Worm (Caenorhabditis elegans) whole organism, dauer: ENCODE measurements around the gene srt-54.
"Not testable (repeated sequence)": the region's sequence is repeated elsewhere in the genome, so short reads cannot be mapped to it uniquely, and the experiment has no call there.

Source experiments
- unc-62 ChIP-seq: sonication (generic microtip); optimal IDR thresholded peaks from 2 replicates; lab custom pipeline; 2017; ENCODE audit warnings: missing biosample characterization, missing genetic modification reagents, missing genetic modification characterization

Gene srt-54

DNA sequence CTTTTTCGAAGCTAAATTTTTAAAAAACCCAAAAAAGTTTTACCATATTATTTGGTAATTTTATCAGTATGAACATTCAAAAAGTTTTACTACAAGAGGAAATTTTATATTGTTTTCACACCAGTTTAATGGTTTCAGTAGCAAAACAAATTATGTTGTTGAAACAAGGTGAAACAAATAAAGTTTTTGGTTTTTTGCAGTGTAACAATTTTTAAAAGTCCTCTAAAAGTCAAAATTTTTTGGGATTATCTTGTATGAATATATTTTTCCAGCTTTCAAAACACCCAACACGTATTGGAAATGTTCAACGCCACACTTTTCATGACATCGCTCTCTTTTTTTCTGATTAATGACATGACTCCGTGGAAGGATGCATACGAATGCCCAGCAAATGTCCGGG is at the start of gene srt-54:
TSS of gene srt-54 (plus strand) at position 301 of the 400 bp plus-strand sequence.
- no peak for TF ChIP-seq unc-62 (GFP tag; lab: Kevin White, UChicago)

DNA sequence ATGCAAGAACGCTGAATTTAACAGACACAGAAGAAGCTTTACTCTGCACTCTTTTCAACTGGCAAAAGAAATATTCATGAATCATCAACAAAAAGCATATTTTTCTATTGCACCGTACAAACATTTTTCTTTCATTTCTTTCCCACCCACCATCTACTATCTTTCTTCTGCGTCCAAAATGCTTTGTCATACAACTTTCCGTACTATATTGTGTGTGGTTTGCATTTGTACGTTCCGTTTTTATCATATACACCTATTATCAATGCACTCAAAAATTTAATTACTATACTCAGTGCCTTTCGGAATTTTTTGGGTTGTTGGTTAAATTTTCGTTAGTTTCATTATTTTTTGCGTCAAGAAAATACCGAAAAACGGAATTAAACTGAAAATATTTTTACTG is 49.4 kb upstream of the srt-54 start:
- no peak for TF ChIP-seq unc-62 (GFP tag; lab: Kevin White, UChicago)

- no peak for TF ChIP-seq unc-62 (GFP tag; lab: Kevin White, UChicago)
These were observed 48.3 kb upstream of the srt-54 start for ce11 chrII:68757-69156.

ce11 chrII:69354-69753 is 47.7 kb upstream of the srt-54 start, which contains the start of gene egl-26:
TSS of gene egl-26 (plus strand) at chrII:69654.
- TF ChIP-seq unc-62 (GFP tag; lab: Kevin White, UChicago): no peak

ce11 chrII:73329-73728 is 43.7 kb upstream of the srt-54 start:
- no peak for TF ChIP-seq unc-62 (GFP tag; lab: Kevin White, UChicago)

DNA sequence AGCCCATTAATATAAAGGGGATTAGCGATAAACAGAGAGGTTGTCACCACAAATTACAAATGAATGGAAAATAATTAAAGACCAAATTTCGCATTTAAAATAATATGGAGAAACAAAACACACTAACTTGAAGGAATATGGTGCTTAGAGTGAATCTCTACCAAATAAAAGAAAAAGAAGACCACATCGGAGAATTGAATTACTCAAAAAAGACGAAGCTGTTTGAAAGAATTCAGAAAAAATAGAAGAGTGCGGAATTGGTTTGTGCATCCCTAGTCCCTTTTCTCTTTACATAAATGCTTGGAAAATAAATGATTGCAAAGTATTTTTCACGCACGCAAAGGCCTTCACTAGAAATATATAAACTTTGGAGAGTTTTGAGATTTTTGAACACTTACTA is 43.1 kb upstream of the srt-54 start:
- TF ChIP-seq unc-62 (GFP tag; lab: Kevin White, UChicago): no peak

DNA sequence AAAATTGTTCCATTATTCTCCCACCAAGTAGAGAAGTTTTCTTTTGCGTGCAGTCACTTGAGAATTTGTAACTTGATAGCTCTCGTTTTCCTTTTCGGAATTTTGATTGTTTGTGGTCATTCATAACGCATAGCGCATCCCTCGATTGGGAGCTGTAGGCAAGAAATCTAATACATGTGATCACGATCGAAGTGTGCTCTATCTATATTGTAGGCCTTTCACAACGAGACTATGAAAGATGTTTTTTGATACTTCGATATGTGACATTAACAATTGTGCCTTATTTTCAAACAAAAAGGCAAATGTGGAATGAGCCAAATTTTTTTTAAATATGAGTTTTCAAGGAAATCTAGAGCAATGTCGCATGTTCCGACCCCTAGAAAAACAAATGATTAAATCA is 41.2 kb upstream of the srt-54 start:
- no peak for TF ChIP-seq unc-62 (GFP tag; lab: Kevin White, UChicago)

DNA sequence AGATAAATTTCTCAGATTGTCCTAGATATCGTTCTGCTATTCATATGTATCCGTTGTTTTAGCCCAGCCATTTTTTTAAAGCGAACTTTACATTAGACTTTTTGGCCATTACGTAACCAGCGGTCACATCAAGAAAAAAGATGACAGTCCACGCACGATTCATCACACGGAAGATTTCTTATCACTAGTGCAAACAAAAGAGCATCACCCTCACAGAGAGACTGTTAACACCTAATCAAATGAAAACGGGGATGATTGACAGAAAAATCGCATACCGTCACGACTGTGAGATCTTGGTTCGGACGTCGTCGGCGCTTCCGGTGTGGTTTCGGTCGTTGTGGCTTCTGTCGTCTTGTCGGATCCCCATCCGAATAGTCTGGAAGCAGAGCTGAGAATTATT is 40.4 kb upstream of the srt-54 start:
- TF ChIP-seq unc-62 (GFP tag; lab: Kevin White, UChicago): no peak

ce11 chrII:79166-79565 is 37.9 kb upstream of the srt-54 start, which contains the start of gene C23H3.9:
TSS of gene C23H3.9 (minus strand) at chrII:79266.
- TF ChIP-seq unc-62 (GFP tag; lab: Kevin White, UChicago): no peak

DNA sequence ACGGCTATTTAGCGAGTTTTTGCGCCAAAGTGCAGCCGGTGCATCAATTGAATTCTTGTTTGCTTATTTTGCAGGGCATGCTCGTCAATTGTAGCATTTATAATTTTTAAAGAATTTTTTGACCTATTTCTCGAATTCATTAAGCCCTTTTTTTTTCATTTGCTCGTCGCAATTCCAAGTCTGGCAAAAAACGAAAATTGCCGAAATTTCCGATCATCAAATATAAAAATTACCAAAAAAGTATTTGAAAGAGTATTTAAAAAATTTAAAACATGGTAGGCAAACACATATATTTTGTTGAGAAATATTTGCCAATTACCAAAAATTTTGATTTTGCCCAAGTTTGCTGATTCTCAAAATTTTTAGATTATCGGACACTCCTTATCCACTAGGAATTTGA is 32.9 kb upstream of the srt-54 start, which contains the start of gene C50D2.6:
TSS of gene C50D2.6 (plus strand) at position 301 of the 400 bp plus-strand sequence.
- TF ChIP-seq unc-62 (GFP tag; lab: Kevin White, UChicago): no peak

- TF ChIP-seq unc-62 (GFP tag; lab: Kevin White, UChicago): no peak
These were observed 30.2 kb upstream of the srt-54 start for ce11 chrII:86794-87193.

- TF ChIP-seq unc-62 (GFP tag; lab: Kevin White, UChicago): no peak
These were observed 29.1 kb upstream of the srt-54 start for ce11 chrII:87937-88336.

DNA sequence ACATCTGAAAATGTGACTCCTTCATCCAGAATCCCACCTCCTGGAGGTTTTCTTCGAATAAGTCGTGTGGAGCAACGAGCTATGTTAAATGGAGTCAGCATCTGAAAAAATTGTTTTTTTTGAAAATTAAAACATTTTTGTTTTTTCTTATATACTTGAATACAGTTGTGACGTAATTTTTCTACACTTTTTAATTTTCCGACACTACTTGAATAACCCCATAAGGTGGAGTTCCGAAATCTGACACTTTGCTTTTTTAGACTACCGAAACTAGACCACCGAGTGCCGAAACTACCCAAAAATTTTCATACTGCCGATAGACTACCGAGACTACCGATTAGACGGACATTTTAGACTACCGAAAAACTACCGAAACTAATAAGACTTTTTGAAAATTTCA is 25.6 kb upstream of the srt-54 start, which contains the start of gene mcat-1:
TSS of gene mcat-1 (minus strand) at position 101 of the 400 bp plus-strand sequence.
- no peak for TF ChIP-seq unc-62 (GFP tag; lab: Kevin White, UChicago)

DNA sequence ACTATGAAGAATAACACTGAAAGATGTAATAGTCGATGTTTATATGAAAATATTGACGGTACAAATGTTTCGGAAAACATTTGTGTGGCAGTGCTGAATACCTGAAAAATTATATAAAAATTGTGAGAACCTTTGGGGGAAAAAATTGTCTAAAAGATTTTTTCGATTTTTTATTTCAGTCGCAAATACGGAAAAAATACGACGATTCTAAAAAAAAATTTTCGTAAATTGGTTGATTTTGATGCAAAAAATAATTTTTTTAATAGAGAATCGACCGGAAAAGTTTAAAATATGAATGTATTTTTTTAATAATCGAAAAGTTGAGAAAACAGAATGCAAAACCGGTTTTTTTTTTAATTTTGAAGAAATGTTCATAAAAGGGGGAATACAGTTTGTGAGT is 21.8 kb upstream of the srt-54 start, which contains the start of gene C50D2.7:
TSS of gene C50D2.7 (minus strand) at position 101 of the 400 bp plus-strand sequence.
- TF ChIP-seq unc-62 (GFP tag; lab: Kevin White, UChicago): no peak

DNA sequence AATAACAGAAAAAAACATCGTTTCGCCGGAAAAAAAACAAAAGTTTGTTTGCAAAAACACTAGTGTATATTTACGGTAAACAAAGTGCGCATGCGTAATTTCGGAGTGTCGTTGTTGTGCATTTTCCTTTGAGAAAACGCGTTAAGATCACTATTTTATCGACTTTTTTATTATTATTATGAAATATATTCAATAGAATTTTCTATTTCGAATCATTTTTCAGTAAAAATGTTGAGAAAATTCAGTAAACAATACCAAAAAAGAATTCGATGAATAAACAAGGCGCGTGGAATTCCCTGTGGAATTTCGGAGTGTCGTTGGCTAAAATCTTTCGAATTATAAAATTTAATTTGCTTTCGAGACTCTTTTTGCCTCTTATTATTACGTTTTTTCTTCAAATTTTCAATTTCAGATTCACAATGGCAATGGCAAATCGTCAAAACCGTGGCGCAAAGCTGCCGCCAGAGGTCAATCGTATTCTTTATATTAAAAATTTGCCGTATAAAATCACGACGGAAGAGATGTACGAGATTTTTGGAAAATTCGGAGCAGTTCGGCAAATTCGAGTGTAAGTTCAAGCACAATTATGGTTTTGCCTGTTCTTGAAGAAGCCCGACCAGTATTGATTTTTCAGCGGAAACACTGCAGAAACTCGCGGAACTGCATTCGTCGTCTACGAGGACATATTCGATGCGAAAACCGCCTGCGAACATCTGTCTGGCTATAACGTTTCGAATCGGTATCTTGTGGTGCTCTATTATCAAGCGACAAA is 18.8 kb upstream of the srt-54 start, which contains the start of the genes luc-7L3 and sftb-6:
TSS of gene luc-7L3 (minus strand) at position 36 of the 772 bp plus-strand sequence.
TSS of gene sftb-6 (plus strand) at position 413 of the 772 bp plus-strand sequence.
- TF ChIP-seq unc-62 (GFP tag; lab: Kevin White, UChicago): no peak

- not testable (repeated sequence) for TF ChIP-seq unc-62 (GFP tag; lab: Kevin White, UChicago)
These were observed 18.1 kb upstream of the srt-54 start, which contains the start of gene C50D2.10 for ce11 chrII:98894-99293. TSS of gene C50D2.10 (plus strand) at chrII:99138.

- no peak for TF ChIP-seq unc-62 (GFP tag; lab: Kevin White, UChicago)
These were observed 15.8 kb upstream of the srt-54 start for ce11 chrII:101176-101575.
